Worm (Caenorhabditis elegans): ENCODE measurements around the gene try-12.

DNA sequence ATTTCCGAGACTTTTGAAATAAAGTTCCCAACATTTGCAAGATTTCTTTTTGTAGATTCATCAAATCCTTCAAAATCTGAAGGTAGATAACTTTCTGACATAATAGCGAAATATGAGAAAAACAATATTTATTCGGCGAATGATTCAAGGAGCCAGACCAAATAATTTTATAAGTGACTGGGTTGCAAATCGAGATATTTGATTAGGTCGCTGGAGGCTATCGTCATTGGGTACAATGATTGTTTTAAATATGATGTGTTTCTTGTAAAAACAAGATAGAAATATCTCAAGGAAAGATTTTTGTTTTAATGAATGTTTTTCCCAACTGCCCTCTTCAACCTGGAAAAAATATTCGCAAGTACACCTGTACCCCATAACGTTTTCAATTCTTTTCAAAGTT is 20.3 kb upstream of the try-12 start, which contains the start of gene srw-69:
- TF ChIP-seq elt-1 (tag; optimal IDR thresholded peaks at IDR 0.05; ENCODE audit: borderline replicate concordance, insufficient read depth) (no peak), unc-62 (GFP tag; optimal IDR thresholded peaks at IDR 0.05) (no peak), ces-1 (GFP tag; optimal IDR thresholded peaks at IDR 0.05) (no peak), nhr-237 (tag; optimal IDR thresholded peaks at IDR 0.05) (no peak), ztf-11 (tag; optimal IDR thresholded peaks at IDR 0.05) (no peak)
